Worm (Caenorhabditis elegans): ENCODE results near the gene F40F12.9.

F40F12.9 gene

DNA sequence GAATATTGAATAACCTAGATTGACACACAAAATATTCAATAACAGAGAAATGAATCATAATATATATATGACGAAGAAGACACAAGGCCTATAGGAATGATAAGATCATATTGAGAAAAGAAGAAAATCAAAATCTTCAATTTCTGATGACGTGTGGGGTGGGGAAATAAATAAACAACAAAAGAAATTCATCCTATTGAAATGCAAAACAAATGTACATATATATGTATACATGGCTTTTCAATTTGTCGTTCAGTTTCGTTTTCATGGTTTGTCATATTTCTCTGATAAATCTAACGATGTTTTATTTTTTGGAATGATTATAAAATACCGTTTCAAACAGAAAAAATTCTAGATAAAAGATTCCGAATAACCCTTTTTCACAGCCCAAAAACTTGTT, 15.5 kb downstream of the F40F12.9 start, which contains the start of gene ttr-3:
TSS of gene ttr-3 (minus strand) at position 101 of the 400 bp plus-strand sequence.
- TF ChIP-seq ceh-48 (tag; optimal IDR thresholded peaks at IDR 0.05) (no peak), rnt-1 (tag; optimal IDR thresholded peaks at IDR 0.05) (no peak), pqm-1 (tag; optimal IDR thresholded peaks at IDR 0.05) (no peak), F13H6.1 (tag; optimal IDR thresholded peaks at IDR 0.05) (no peak), C08G9.2 (tag; optimal IDR thresholded peaks at IDR 0.05) (no peak), npax-4 (tag; optimal IDR thresholded peaks at IDR 0.05) (no peak), tbx-2 (tag; optimal IDR thresholded peaks at IDR 0.05) (no peak), sdc-2 (tag; optimal IDR thresholded peaks at IDR 0.05) (no peak), hlh-15 (tag; optimal IDR thresholded peaks at IDR 0.05) (no peak), lim-6 (tag; optimal IDR thresholded peaks at IDR 0.05) (no peak), ceh-9 (tag; optimal IDR thresholded peaks at IDR 0.05) (no peak), gmeb-2 (tag; optimal IDR thresholded peaks at IDR 0.05) (no peak), nfya-1 (tag; optimal IDR thresholded peaks at IDR 0.05) (no peak), ceh-6 (GFP tag; optimal IDR thresholded peaks at IDR 0.05) (no peak), ahr-1 (tag; optimal IDR thresholded peaks at IDR 0.05) (no peak), eyg-1 (tag; optimal IDR thresholded peaks at IDR 0.05) (no peak), K09A11.1 (tag; optimal IDR thresholded peaks at IDR 0.05; ENCODE audit: insufficient read depth) (no peak), madf-2 (tag; optimal IDR thresholded peaks at IDR 0.05) (no peak), ceh-45 (GFP tag; IDR thresholded peaks at IDR 0.05) (no peak), lin-11 (tag; optimal IDR thresholded peaks at IDR 0.05) (no peak)

DNA sequence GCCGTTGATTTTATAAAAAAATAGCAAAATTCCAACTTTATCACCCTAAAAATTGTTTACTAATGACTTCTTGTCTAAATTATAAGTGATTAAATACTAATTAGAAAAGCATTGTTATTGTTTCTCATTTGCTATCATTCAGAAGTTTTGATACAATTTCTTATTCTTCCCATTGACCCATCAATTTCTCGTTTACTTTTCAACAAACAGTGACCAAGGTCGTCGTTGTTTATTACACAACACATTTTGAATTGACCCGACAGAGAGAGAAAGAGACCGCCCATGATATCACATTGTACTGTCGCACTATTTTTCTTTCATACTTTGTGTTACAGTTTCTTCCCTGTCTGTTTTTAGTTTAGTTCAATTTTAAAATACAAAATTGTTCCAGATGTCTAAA, 16.2 kb downstream of the F40F12.9 start, which contains the start of gene ttr-2:
TSS of gene ttr-2 (plus strand) at position 392 of the 400 bp plus-strand sequence.
- TF ChIP-seq hlh-15 (tag; optimal IDR thresholded peaks at IDR 0.05) (no peak), fkh-10 (GFP tag; optimal IDR thresholded peaks at IDR 0.05) (no peak), T23F11.4 (GFP tag; optimal IDR thresholded peaks at IDR 0.05) (no peak), Y22D7AL.16 (tag; optimal IDR thresholded peaks at IDR 0.05) (no peak), hlh-30 (tag; optimal IDR thresholded peaks at IDR 0.05; ENCODE audit: insufficient read depth) (no peak), nhr-11 (tag; optimal IDR thresholded peaks at IDR 0.05) (no peak), gmeb-2 (tag; optimal IDR thresholded peaks at IDR 0.05) (no peak), dve-1 (tag; optimal IDR thresholded peaks at IDR 0.05) (no peak), ref-2 (tag; optimal IDR thresholded peaks at IDR 0.05) (no peak), nhr-232 (tag; optimal IDR thresholded peaks at IDR 0.05) (no peak), ceh-6 (GFP tag; optimal IDR thresholded peaks at IDR 0.05) (no peak), fax-1 (tag; optimal IDR thresholded peaks at IDR 0.05) (no peak), unc-86 (tag; optimal IDR thresholded peaks at IDR 0.05) (no peak)

DNA sequence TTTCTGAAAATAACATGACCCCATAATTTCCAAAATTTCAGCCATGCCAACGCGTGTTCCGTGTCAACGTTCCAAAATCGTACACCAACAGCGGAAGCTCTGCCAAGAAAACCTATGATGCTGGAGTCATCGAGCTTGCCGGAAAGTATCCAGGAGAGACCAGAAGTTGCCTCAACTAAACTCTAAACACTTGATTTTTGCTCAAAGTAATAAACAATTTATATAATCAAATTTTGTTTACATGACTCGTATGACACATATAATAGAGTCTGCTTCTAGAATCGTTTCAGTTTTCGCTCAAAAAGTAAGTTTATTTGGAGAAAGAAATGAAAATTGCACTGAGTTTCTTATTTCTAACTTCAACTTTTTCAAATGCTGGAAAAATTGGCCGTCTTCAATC, 17.6 kb downstream of the F40F12.9 start, which contains the start of gene ttr-1:
TSS of gene ttr-1 (plus strand) at position 301 of the 400 bp plus-strand sequence.
- TF ChIP-seq rnt-1 (tag; optimal IDR thresholded peaks at IDR 0.05) (no peak), Y22D7AL.16 (tag; optimal IDR thresholded peaks at IDR 0.05) (no peak), tbx-7 (tag; optimal IDR thresholded peaks at IDR 0.05) (no peak), elt-2 (tag; optimal IDR thresholded peaks at IDR 0.05) (no peak), zip-5 (tag; optimal IDR thresholded peaks at IDR 0.05) (no peak), ahr-1 (tag; optimal IDR thresholded peaks at IDR 0.05) (no peak), sox-4 (tag; optimal IDR thresholded peaks at IDR 0.05) (no peak), unc-86 (tag; optimal IDR thresholded peaks at IDR 0.05) (no peak), ceh-19 (GFP tag; optimal IDR thresholded peaks at IDR 0.05) (no peak)

DNA sequence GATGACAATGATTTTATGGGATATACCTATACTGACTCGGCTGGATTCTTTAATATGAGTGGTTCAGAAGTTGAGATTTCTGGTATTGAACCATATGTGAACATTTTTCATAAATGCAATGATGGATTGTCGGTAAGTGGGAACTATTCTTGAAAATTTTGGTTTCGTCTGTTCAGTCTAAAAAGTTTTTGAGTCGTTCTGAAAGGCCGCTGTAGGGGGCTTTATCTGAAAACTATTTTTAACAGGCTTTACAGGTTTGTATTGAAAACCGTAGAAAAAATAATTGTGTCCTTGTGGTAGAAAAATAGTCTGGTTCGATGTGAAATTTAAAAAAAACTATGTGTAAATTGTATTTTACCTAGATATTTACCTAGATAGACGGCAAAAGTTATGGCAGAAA, 18.4 kb downstream of the F40F12.9 start:
- no peak for TF ChIP-seq hlh-8 (tag; optimal IDR thresholded peaks at IDR 0.05)
- TF ChIP-seq ceh-19 (GFP tag; optimal IDR thresholded peaks at IDR 0.05): no peak
- TF ChIP-seq gmeb-2 (tag; optimal IDR thresholded peaks at IDR 0.05): no peak
- no peak for TF ChIP-seq syd-9 (tag; optimal IDR thresholded peaks at IDR 0.05)
- no peak for TF ChIP-seq pha-4 (tag; optimal IDR thresholded peaks at IDR 0.05)
- no peak for TF ChIP-seq odd-2 (tag; optimal IDR thresholded peaks at IDR 0.05)
- TF ChIP-seq K09A11.1 (tag; optimal IDR thresholded peaks at IDR 0.05; ENCODE audit: insufficient read depth): no peak
- TF ChIP-seq fkh-6 (tag; optimal IDR thresholded peaks at IDR 0.05): no peak
- no peak for TF ChIP-seq zip-5 (tag; optimal IDR thresholded peaks at IDR 0.05)
- TF ChIP-seq nhr-232 (tag; optimal IDR thresholded peaks at IDR 0.05): no peak
- no peak for TF ChIP-seq ttx-3 (tag; optimal IDR thresholded peaks at IDR 0.05)
- TF ChIP-seq ceh-31 (tag; optimal IDR thresholded peaks at IDR 0.05): no peak
- no peak for TF ChIP-seq ceh-22 (tag; optimal IDR thresholded peaks at IDR 0.05)
- TF ChIP-seq npax-4 (tag; optimal IDR thresholded peaks at IDR 0.05): no peak
- TF ChIP-seq ceh-34 (tag; optimal IDR thresholded peaks at IDR 0.05): no peak

All from whole organism, late embryonic.